Fruit fly (Drosophila melanogaster) whole organism, embryonic: ENCODE results near the gene CG5665.

Experiments used
- Abd-B ChIP-seq: fragments of 200-800 bp; sonication (Bioruptor generic); optimal IDR thresholded peaks from 2 replicates; lab custom pipeline; 2018; ENCODE audit warnings: missing biosample characterization, mild to moderate bottlenecking, missing genetic modification characterization, moderate library complexity
- Asciz ChIP-seq: fragments of 200-800 bp; sonication (Bioruptor generic); optimal IDR thresholded peaks from 2 replicates; lab custom pipeline; 2017; ENCODE audit warnings: missing biosample characterization, mild to moderate bottlenecking, missing genetic modification characterization, missing genetic modification reagents
- Bdp1 ChIP-seq: fragments of 200-800 bp; sonication (Bioruptor generic); optimal IDR thresholded peaks from 3 replicates; lab custom pipeline; 2016; ENCODE audit warnings: missing biosample characterization, missing genetic modification characterization
- CG14441 ChIP-seq: fragments of 200-800 bp; sonication (Bioruptor generic); IDR thresholded peaks from 2 replicates; pipeline ENCODE4 v1.3.6; 2022; ENCODE audit warnings: missing biosample characterization, missing genetic modification characterization
- CG14860 ChIP-seq: fragments of 200-800 bp; sonication (Bioruptor generic); IDR thresholded peaks from 3 replicates; pipeline ENCODE4 v1.3.6; 2022; ENCODE audit warnings: missing biosample characterization, missing genetic modification characterization; ENCODE audit not compliant: partially characterized antibody
- CG15073 ChIP-seq: fragments of 200-800 bp; sonication (Bioruptor generic); optimal IDR thresholded peaks from 2 replicates; lab custom pipeline; 2016; ENCODE audit warnings: missing biosample characterization, missing genetic modification characterization
- CG15696 ChIP-seq: fragments of 200-800 bp; sonication (Bioruptor generic); optimal IDR thresholded peaks from 2 replicates; lab custom pipeline; 2019; ENCODE audit warnings: missing biosample characterization, mild to moderate bottlenecking, missing genetic modification characterization, moderate library complexity
- CG1603 ChIP-seq: fragments of 200-800 bp; sonication (Bioruptor generic); optimal IDR thresholded peaks from 2 replicates; lab custom pipeline; 2019; ENCODE audit warnings: missing biosample characterization, mild to moderate bottlenecking, missing genetic modification characterization, moderate library complexity
- CG16863 ChIP-seq: fragments of 200-800 bp; sonication (Bioruptor generic); optimal IDR thresholded peaks from 3 replicates; lab custom pipeline; 2016; ENCODE audit warnings: missing biosample characterization, missing genetic modification characterization
- CG17385 ChIP-seq: fragments of 200-800 bp; sonication (Bioruptor generic); optimal IDR thresholded peaks from 3 replicates; lab custom pipeline; 2018; ENCODE audit warnings: missing biosample characterization, mild to moderate bottlenecking, missing genetic modification characterization
- CG18011 ChIP-seq: fragments of 200-800 bp; sonication (Bioruptor generic); optimal IDR thresholded peaks from 2 replicates; lab custom pipeline; 2017; ENCODE audit warnings: missing biosample characterization, missing genetic modification characterization, mild to moderate bottlenecking, moderate library complexity, missing genotype
- CG2875 ChIP-seq: fragments of 200-800 bp; sonication (Bioruptor generic); optimal IDR thresholded peaks from 2 replicates; lab custom pipeline; 2017; ENCODE audit warnings: missing biosample characterization, mild to moderate bottlenecking, missing genetic modification characterization, missing genetic modification reagents
- CG30431 ChIP-seq: fragments of 200-800 bp; sonication (Bioruptor generic); optimal IDR thresholded peaks from 2 replicates; lab custom pipeline; 2017; ENCODE audit warnings: missing biosample characterization, missing genetic modification characterization
- CG34224 ChIP-seq: fragments of 200-800 bp; sonication (Bioruptor generic); IDR thresholded peaks from 3 replicates; pipeline ENCODE4 v1.3.6; 2022; ENCODE audit warnings: missing biosample characterization, missing genetic modification characterization; ENCODE audit not compliant: partially characterized antibody
- CG3847 ChIP-seq: fragments of 200-800 bp; sonication (Bioruptor generic); IDR thresholded peaks from 2 replicates; pipeline ENCODE4 v1.3.6; 2022; ENCODE audit warnings: missing biosample characterization, missing genetic modification characterization
- CG3995 ChIP-seq: fragments of 200-800 bp; sonication (Bioruptor generic); optimal IDR thresholded peaks from 3 replicates; lab custom pipeline; 2016; ENCODE audit warnings: missing biosample characterization, missing genetic modification characterization
- CG4424 ChIP-seq: fragments of 200-800 bp; sonication (Bioruptor generic); optimal IDR thresholded peaks from 3 replicates; lab custom pipeline; 2016; ENCODE audit warnings: missing biosample characterization, missing genetic modification characterization
- CG6791 ChIP-seq: fragments of 200-800 bp; sonication (Bioruptor generic); IDR thresholded peaks from 3 replicates; pipeline ENCODE4 v1.3.6; 2022; ENCODE audit warnings: missing biosample characterization, missing genetic modification characterization; ENCODE audit not compliant: partially characterized antibody
- CG7556 ChIP-seq: fragments of 200-800 bp; sonication (Bioruptor generic); optimal IDR thresholded peaks from 2 replicates; lab custom pipeline; 2017; ENCODE audit warnings: missing biosample characterization, mild to moderate bottlenecking, missing genetic modification characterization
- CG7786 ChIP-seq: fragments of 200-800 bp; sonication (Bioruptor generic); optimal IDR thresholded peaks from 2 replicates; lab custom pipeline; 2016; ENCODE audit warnings: missing biosample characterization, missing genetic modification characterization
- CG7963 ChIP-seq: fragments of 200-800 bp; sonication (Bioruptor generic); IDR thresholded peaks from 3 replicates; pipeline ENCODE4 v1.3.6; 2022; ENCODE audit warnings: missing biosample characterization, missing genetic modification characterization; ENCODE audit not compliant: partially characterized antibody
- CG8478 ChIP-seq: fragments of >200 bp; optimal IDR thresholded peaks from 2 replicates; lab custom pipeline; 2018
- Deaf1 ChIP-seq: fragments of 200-800 bp; optimal IDR thresholded peaks from 3 replicates; lab custom pipeline; 2019; ENCODE audit warnings: missing biosample characterization, mild to moderate bottlenecking, missing genetic modification characterization, moderate library complexity
- H15 ChIP-seq: fragments of 200-800 bp; sonication (Bioruptor generic); IDR thresholded peaks from 3 replicates; pipeline ENCODE4 v1.3.6; 2022; ENCODE audit warnings: missing biosample characterization, missing genetic modification characterization
- Hey ChIP-seq: fragments of 200-800 bp; sonication (Bioruptor generic); optimal IDR thresholded peaks from 3 replicates; lab custom pipeline; 2018; ENCODE audit warnings: missing biosample characterization, mild to moderate bottlenecking, missing genetic modification characterization
- Lhr ChIP-seq: fragments of 200-800 bp; sonication (Bioruptor generic); optimal IDR thresholded peaks from 3 replicates; lab custom pipeline; 2017; ENCODE audit warnings: mild to moderate bottlenecking, missing biosample characterization, missing genetic modification reagents, missing genetic modification characterization
- Lpt ChIP-seq: fragments of >200 bp; optimal IDR thresholded peaks from 2 replicates; lab custom pipeline; 2018; ENCODE audit warnings: missing biosample characterization, missing genetic modification characterization
- Med ChIP-seq: fragments of 200-800 bp; sonication (Bioruptor generic); peaks from one replicate; lab custom pipeline; 2016; ENCODE audit warnings: missing biosample characterization, missing genetic modification characterization, mild to moderate bottlenecking, inconsistent platforms, moderate library complexity
- NC2α ChIP-seq: fragments of 200-800 bp; sonication (Bioruptor generic); optimal IDR thresholded peaks from 2 replicates; lab custom pipeline; 2016; ENCODE audit warnings: missing biosample characterization, missing genetic modification characterization
- Poxn ChIP-seq: fragments of 200-800 bp; sonication (Bioruptor generic); IDR thresholded peaks from 2 replicates; pipeline ENCODE4 v1.3.6; 2022; ENCODE audit warnings: missing biosample characterization, missing genetic modification characterization
- Ravus ChIP-seq: fragments of 200-800 bp; sonication (Bioruptor generic); IDR thresholded peaks from 2 replicates; pipeline ENCODE4 v1.3.6; 2022; ENCODE audit warnings: missing biosample characterization, missing genetic modification characterization
- Sox100B ChIP-seq: fragments of 200-800 bp; sonication (Bioruptor generic); optimal IDR thresholded peaks from 3 replicates; lab custom pipeline; 2018; ENCODE audit warnings: missing biosample characterization, mild to moderate bottlenecking, missing genetic modification characterization
- Spps ChIP-seq: fragments of 200-800 bp; sonication (Bioruptor generic); optimal IDR thresholded peaks from 2 replicates; lab custom pipeline; 2018; ENCODE audit warnings: missing biosample characterization, mild to moderate bottlenecking, missing genetic modification characterization
- ac ChIP-seq: fragments of 200-800 bp; sonication (Bioruptor generic); optimal IDR thresholded peaks from 3 replicates; lab custom pipeline; 2017; ENCODE audit warnings: missing biosample characterization, mild to moderate bottlenecking, missing genetic modification characterization
- br ChIP-seq: fragments of >200 bp; optimal IDR thresholded peaks from 2 replicates; lab custom pipeline; 2017
- cg ChIP-seq: fragments of 200-800 bp; sonication (Bioruptor generic); optimal IDR thresholded peaks from 3 replicates; lab custom pipeline; 2019; ENCODE audit warnings: missing biosample characterization, mild to moderate bottlenecking, missing genetic modification characterization, moderate library complexity
- corto ChIP-seq: fragments of 200-800 bp; sonication (Bioruptor generic); optimal IDR thresholded peaks from 2 replicates; lab custom pipeline; 2016; ENCODE audit warnings: missing biosample characterization, mild to moderate bottlenecking, missing genetic modification characterization, moderate library complexity
- exex ChIP-seq: fragments of 200-800 bp; sonication (Bioruptor generic); optimal IDR thresholded peaks from 4 replicates; lab custom pipeline; 2018; ENCODE audit warnings: missing biosample characterization, mild to moderate bottlenecking, missing genetic modification characterization, moderate library complexity
- gsb-n ChIP-seq: fragments of 200-800 bp; sonication (Bioruptor generic); optimal IDR thresholded peaks from 3 replicates; lab custom pipeline; 2018; ENCODE audit warnings: missing biosample characterization, mild to moderate bottlenecking, missing genetic modification characterization
- kay ChIP-seq: fragments of 200-800 bp; sonication (Bioruptor generic); optimal IDR thresholded peaks from 2 replicates; lab custom pipeline; 2016; ENCODE audit warnings: missing biosample characterization, missing genetic modification characterization
- nerfin-1 ChIP-seq: fragments of 200-800 bp; sonication (Bioruptor generic); optimal IDR thresholded peaks from 3 replicates; lab custom pipeline; 2019; ENCODE audit warnings: missing biosample characterization, mild to moderate bottlenecking, missing genetic modification characterization, moderate library complexity
- onecut ChIP-seq: fragments of 200-800 bp; sonication (Bioruptor generic); IDR thresholded peaks from 2 replicates; pipeline ENCODE4 v1.3.6; 2022; ENCODE audit warnings: missing biosample characterization, missing genetic modification characterization
- pan ChIP-seq, 4 experiments: fragments of >200 bp in 3 of 4; fragments of 200-800 bp in 1 of 4; sonication (Bioruptor generic) in 1 of 4; optimal IDR thresholded peaks in 3 of 4; IDR thresholded peaks in 1 of 4; 2 replicates each; pipeline versions ENCODE4 v1.3.6 to Lab custom; 2017 to 2022; ENCODE audit warnings: missing biosample characterization in 2 of 4, missing genetic modification characterization in 2 of 4, mixed read lengths in 1 of 4
- sens-2 ChIP-seq: fragments of 200-800 bp; sonication (Bioruptor generic); IDR thresholded peaks from 2 replicates; pipeline ENCODE4 v1.3.6; 2022; ENCODE audit warnings: missing biosample characterization, missing genetic modification characterization
- sr ChIP-seq: fragments of 200-800 bp; sonication (Bioruptor generic); IDR thresholded peaks from 3 replicates; pipeline ENCODE4 v1.3.6; 2022; ENCODE audit warnings: missing biosample characterization, missing genetic modification characterization
- trh ChIP-seq: fragments of 200-800 bp; sonication (Bioruptor generic); optimal IDR thresholded peaks from 2 replicates; lab custom pipeline; 2016; ENCODE audit warnings: missing biosample characterization, missing genetic modification characterization
- ttk ChIP-seq: fragments of 200-800 bp; sonication (Bioruptor generic); IDR thresholded peaks from 2 replicates; pipeline ENCODE4 v2.1.2; 2022; ENCODE audit warnings: missing biosample characterization, missing genetic modification characterization
- tup ChIP-seq: fragments of 200-800 bp; sonication (Bioruptor generic); optimal IDR thresholded peaks from 2 replicates; lab custom pipeline; 2016; ENCODE audit warnings: missing biosample characterization, mild to moderate bottlenecking, missing genetic modification characterization, moderate library complexity
- z ChIP-seq: fragments of 200-800 bp; sonication (Bioruptor generic); IDR thresholded peaks from 3 replicates; pipeline ENCODE4 v1.3.6; 2022; ENCODE audit warnings: missing biosample characterization, missing genetic modification characterization

Gene CG5665

dm6 chr3L:20376564-20376920, 18.2 kb downstream of the CG5665 start:
- TF ChIP-seq CG3847 (GFP tag; lab: Robert Waterston, UW) (no peak), nerfin-1 (tag; lab: Kevin White, UChicago) (peak; percentile 45), CG30431 (GFP tag; lab: Kevin White, UChicago) (no peak), Spps (tag; lab: Kevin White, UChicago) (no peak), CG15696 (tag; lab: Kevin White, UChicago) (no peak), cg (peak; percentile 5), CG7556 (no peak), exex (tag; lab: Kevin White, UChicago) (no peak), corto (GFP tag; lab: Kevin White, UChicago) (no peak), CG7786 (GFP tag; lab: Kevin White, UChicago) (no peak), Poxn (GFP tag; lab: Robert Waterston, UW) (no peak), sr (GFP tag; lab: Robert Waterston, UW) (no peak), CG34224 (GFP tag; lab: Robert Waterston, UW) (no peak), Sox100B (GFP tag; lab: Kevin White, UChicago) (no peak), NC2α (GFP tag; lab: Kevin White, UChicago) (no peak), H15 (GFP tag; lab: Robert Waterston, UW) (no peak), trh (GFP tag; lab: Kevin White, UChicago) (no peak), onecut (peak; percentile 73), Abd-B (no peak), Med (no peak), Deaf1 (tag; lab: Kevin White, UChicago) (no peak), CG14441 (GFP tag; lab: Robert Waterston, UW) (no peak)

dm6 chr3L:20379496-20379895, 21.2 kb downstream of the CG5665 start:
- TF ChIP-seq CG6791 (GFP tag; lab: Robert Waterston, UW), result 0 out of 3 replicates have a peak, but pooled peaks have one; percentile 11
- no peak for TF ChIP-seq CG2875 (GFP tag; lab: Kevin White, UChicago)
- TF ChIP-seq CG15073 (GFP tag; lab: Kevin White, UChicago), result no peak
- no peak for TF ChIP-seq Ravus (GFP tag; lab: Robert Waterston, UW)
- no peak for TF ChIP-seq CG1603
- TF ChIP-seq pan (optimal IDR thresholded peaks at IDR 0.05; lab: Kevin White, UChicago), result no peak
- TF ChIP-seq pan (GFP tag; optimal IDR thresholded peaks at IDR 0.05 in 1 of 2, IDR thresholded peaks at IDR 0.05 in 1 of 2), result no peak
- TF ChIP-seq Lpt, result no peak
- TF ChIP-seq kay (GFP tag; lab: Kevin White, UChicago), result no peak
- peak; percentile 55 for TF ChIP-seq CG8478 (lab: Kevin White, UChicago)
- no peak for TF ChIP-seq CG3995
- 0 out of 3 replicates have a peak, but pooled peaks have one; percentile 6 for TF ChIP-seq CG7963 (GFP tag; lab: Robert Waterston, UW)
- TF ChIP-seq Asciz (GFP tag; lab: Kevin White, UChicago), result no peak
- peak; percentile 52 for TF ChIP-seq Med
- TF ChIP-seq z, result 0 out of 3 replicates have a peak, but pooled peaks have one; percentile 26
- TF ChIP-seq sr (GFP tag; lab: Robert Waterston, UW), result no peak

dm6 chr3L:20384086-20384810, 25.9 kb downstream of the CG5665 start, which contains the start of the genes CG5498 and fbl:
Gene CG5498 (minus strand): TSS chr3L:20384109.
Gene fbl (plus strand): TSS chr3L:20384429.
- TF ChIP-seq CG14860 (GFP tag; lab: Robert Waterston, UW) (no peak), sens-2 (GFP tag; lab: Robert Waterston, UW) (no peak), ac (GFP tag; lab: Kevin White, UChicago) (no peak), tup (no peak), CG18011 (GFP tag; lab: Kevin White, UChicago) (peak; percentile 22), ttk (GFP tag; lab: Robert Waterston, UW) (no peak), CG17385 (GFP tag; lab: Kevin White, UChicago) (peak; percentile 61), CG16863 (no peak), gsb-n (tag; lab: Kevin White, UChicago) (peak; percentile 62), onecut (peak; percentile 55), CG4424 (GFP tag; lab: Kevin White, UChicago) (peak; percentile 74), Bdp1 (GFP tag; lab: Kevin White, UChicago) (no peak), Hey (tag; lab: Kevin White, UChicago) (no peak), Lhr (GFP tag; lab: Kevin White, UChicago) (peak; percentile 43), br (lab: Kevin White, UChicago) (no peak)
